Worm (Caenorhabditis elegans): ENCODE measurements around the gene irld-47.

ce11 chrII:7866081-7866480 lies 43.7 kb upstream of the irld-47 start:
- TF ChIP-seq ces-1 (GFP tag; optimal IDR thresholded peaks at IDR 0.05) (no peak), tbx-8 (GFP tag; optimal IDR thresholded peaks at IDR 0.05) (no peak), snpc-4 (tag; optimal IDR thresholded peaks at IDR 0.05) (no peak), nhr-237 (tag; optimal IDR thresholded peaks at IDR 0.05) (no peak), unc-62 (GFP tag; optimal IDR thresholded peaks at IDR 0.05) (no peak)

Data from whole organism, mixed stage, embryonic.